Worm (Caenorhabditis elegans) whole organism, L3 larva: Measurements from ENCODE around the gene hpk-1.
"Not testable (repeated sequence)": the region's sequence is repeated elsewhere in the genome, so short reads cannot be mapped to it uniquely, and the experiment has no call there.

ENCODE experiments used
- ama-1 ChIP-seq: fragments of 150-350 bp; optimal IDR thresholded peaks from 2 replicates; lab custom pipeline; 2018
- lin-15B ChIP-seq: fragments of 150-350 bp; optimal IDR thresholded peaks from 2 replicates; lab custom pipeline; 2014; ENCODE audit warnings: missing biosample characterization, missing genetic modification characterization
- nhr-12 ChIP-seq: fragments of 150-350 bp; optimal IDR thresholded peaks from 2 replicates; lab custom pipeline; 2014; ENCODE audit warnings: missing biosample characterization, missing genetic modification characterization
- nhr-237 ChIP-seq: fragments of 150-350 bp; optimal IDR thresholded peaks from 2 replicates; lab custom pipeline; 2014; ENCODE audit warnings: missing biosample characterization, missing genetic modification characterization
- unc-62 ChIP-seq: fragments of 150-350 bp; sonication (generic microtip); optimal IDR thresholded peaks from 4 replicates; lab custom pipeline; 2014; ENCODE audit warnings: missing biosample characterization, missing genetic modification reagents, missing genetic modification characterization
- ztf-4 ChIP-seq: fragments of 150-350 bp; optimal IDR thresholded peaks from 2 replicates; lab custom pipeline; 2014; ENCODE audit warnings: missing biosample characterization, missing genetic modification characterization

DNA sequence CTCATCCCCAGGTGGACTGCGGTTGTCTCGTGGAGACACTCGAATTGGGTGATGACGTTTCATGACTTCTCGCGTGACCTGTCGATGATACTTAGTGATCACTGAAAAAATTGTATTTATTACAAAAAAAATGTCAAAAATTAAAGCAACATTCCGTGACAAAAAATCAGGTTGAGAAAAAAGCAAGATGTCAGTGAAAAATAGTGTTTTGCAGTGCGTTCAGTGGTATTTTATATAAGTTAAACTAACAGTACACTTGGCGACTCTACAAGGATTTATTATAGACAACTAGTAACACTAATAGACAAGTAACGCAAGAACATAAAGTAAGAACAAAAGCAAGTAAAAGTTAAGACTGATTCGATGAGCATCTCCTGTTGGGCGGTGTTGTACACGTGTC, 17.3 kb downstream of the hpk-1 start, which contains the start of gene F20B6.5:
- TF ChIP-seq unc-62 (GFP tag; lab: Kevin White, UChicago); nhr-12 (tag; lab: Kevin White, UChicago); ama-1; nhr-237 (tag; lab: Kevin White, UChicago); ztf-4 (tag; lab: Kevin White, UChicago); lin-15B (tag; lab: Kevin White, UChicago): not testable (repeated sequence)
